Fruit fly (Drosophila melanogaster) whole organism, prepupa: ENCODE results near the gene squ.
A peak's percentile ranks its signal among the peaks of the same experiment; 100 is the strongest.

Experiments
- CG10631 ChIP-seq: fragments of 200-800 bp; sonication (Bioruptor generic); optimal IDR thresholded peaks from 2 replicates; lab custom pipeline; 2016; ENCODE audit warnings: missing biosample characterization, missing genetic modification characterization
- CG11294 ChIP-seq: fragments of 200-800 bp; sonication (Bioruptor generic); IDR thresholded peaks from 2 replicates; pipeline ENCODE4 v1.3.6; 2022; ENCODE audit warnings: missing biosample characterization, missing genetic modification characterization
- CG11762 ChIP-seq: fragments of 200-800 bp; sonication (Bioruptor generic); optimal IDR thresholded peaks from 3 replicates; lab custom pipeline; 2016; ENCODE audit warnings: missing biosample characterization, missing genetic modification characterization; ENCODE audit not compliant: insufficient read depth
- CG11902 ChIP-seq: fragments of 200-800 bp; sonication (Bioruptor generic); optimal IDR thresholded peaks from 3 replicates; lab custom pipeline; 2016; ENCODE audit warnings: missing biosample characterization, missing genetic modification characterization
- CG15336 ChIP-seq: fragments of 200-800 bp; sonication (Bioruptor generic); IDR thresholded peaks from 2 replicates; pipeline ENCODE4 v1.3.6; 2022; ENCODE audit warnings: missing biosample characterization, missing genetic modification characterization
- CG1621 ChIP-seq: fragments of 200-800 bp; sonication (Bioruptor generic); optimal IDR thresholded peaks from 3 replicates; lab custom pipeline; 2018; ENCODE audit warnings: missing biosample characterization, mild to moderate bottlenecking, missing genetic modification characterization
- CG3032 ChIP-seq: fragments of 200-800 bp; optimal IDR thresholded peaks from 2 replicates; lab custom pipeline; 2019; ENCODE audit warnings: missing biosample characterization, mild to moderate bottlenecking, missing genetic modification characterization, moderate library complexity
- CG31627 ChIP-seq: fragments of 200-800 bp; sonication (Bioruptor generic); optimal IDR thresholded peaks from 3 replicates; lab custom pipeline; 2016; ENCODE audit warnings: missing biosample characterization, missing genetic modification characterization
- CG32006 ChIP-seq: fragments of 200-800 bp; sonication (Bioruptor generic); optimal IDR thresholded peaks from 3 replicates; lab custom pipeline; 2017; ENCODE audit warnings: missing biosample characterization, mild to moderate bottlenecking, missing genetic modification characterization
- CG3919 ChIP-seq: fragments of 200-800 bp; sonication (Bioruptor generic); optimal IDR thresholded peaks from 3 replicates; lab custom pipeline; 2016; ENCODE audit warnings: missing biosample characterization, missing genetic modification characterization
- CG4318 ChIP-seq: fragments of 200-800 bp; sonication (Bioruptor generic); optimal IDR thresholded peaks from 3 replicates; lab custom pipeline; 2017; ENCODE audit warnings: missing biosample characterization, mild to moderate bottlenecking, missing genetic modification characterization
- CG6163 ChIP-seq: fragments of 200-800 bp; sonication (Bioruptor generic); IDR thresholded peaks from 3 replicates; pipeline ENCODE4 v1.3.6; 2022; ENCODE audit warnings: missing biosample characterization, missing genetic modification characterization
- CG6792 ChIP-seq: fragments of 200-800 bp; sonication (Bioruptor generic); optimal IDR thresholded peaks from 3 replicates; lab custom pipeline; 2016; ENCODE audit warnings: missing biosample characterization, missing genetic modification characterization
- CG6808 ChIP-seq: fragments of 200-800 bp; sonication (Bioruptor generic); optimal IDR thresholded peaks from 3 replicates; lab custom pipeline; 2017; ENCODE audit warnings: missing biosample characterization, missing genetic modification characterization, mild to moderate bottlenecking, moderate library complexity, missing genetic modification reagents
- CG6854 ChIP-seq: fragments of 200-800 bp; sonication (Bioruptor generic); optimal IDR thresholded peaks from 2 replicates; lab custom pipeline; 2017; ENCODE audit warnings: missing biosample characterization, mild to moderate bottlenecking, missing genetic modification characterization
- CG7368 ChIP-seq: fragments of 200-800 bp; sonication (Bioruptor generic); optimal IDR thresholded peaks from 3 replicates; lab custom pipeline; 2016; ENCODE audit warnings: missing biosample characterization, missing genetic modification characterization
- CG8119 ChIP-seq: fragments of 200-800 bp; sonication (Bioruptor generic); IDR thresholded peaks from 3 replicates; pipeline ENCODE4 v1.3.6; 2022; ENCODE audit warnings: missing biosample characterization, missing genetic modification characterization
- CG8319 ChIP-seq: fragments of 200-800 bp; sonication (Bioruptor generic); optimal IDR thresholded peaks from 3 replicates; lab custom pipeline; 2016; ENCODE audit warnings: missing biosample characterization, missing genetic modification characterization
- CG8632 ChIP-seq: fragments of 200-800 bp; sonication (Bioruptor generic); optimal IDR thresholded peaks from 3 replicates; lab custom pipeline; 2016; ENCODE audit warnings: missing biosample characterization, missing genetic modification characterization
- Eip75B ChIP-seq: fragments of 200-800 bp; sonication (Bioruptor generic); optimal IDR thresholded peaks from 3 replicates; lab custom pipeline; 2016; ENCODE audit warnings: missing biosample characterization, missing genetic modification characterization
- Eip78C ChIP-seq: fragments of 200-800 bp; sonication (Bioruptor generic); peaks from one replicate; lab custom pipeline; 2016; ENCODE audit warnings: missing biosample characterization, missing genetic modification characterization
- Eip93F ChIP-seq: fragments of 200-800 bp; sonication (Bioruptor generic); optimal IDR thresholded peaks from 2 replicates; lab custom pipeline; 2016; ENCODE audit warnings: missing biosample characterization, mild to moderate bottlenecking, missing genetic modification characterization
- Ets21C ChIP-seq: fragments of 200-800 bp; sonication (Bioruptor generic); optimal IDR thresholded peaks from 3 replicates; lab custom pipeline; 2016; ENCODE audit warnings: missing biosample characterization, missing genetic modification characterization
- Ets96B ChIP-seq: fragments of 200-800 bp; optimal IDR thresholded peaks from 2 replicates; lab custom pipeline; 2019; ENCODE audit warnings: missing biosample characterization, mild to moderate bottlenecking, missing genetic modification characterization, moderate library complexity
- Gug ChIP-seq: fragments of 200-800 bp; sonication (Bioruptor generic); IDR thresholded peaks from 2 replicates; pipeline ENCODE4 v1.3.6; 2022; ENCODE audit warnings: missing biosample characterization, missing genetic modification characterization
- Hr39 ChIP-seq: fragments of 200-800 bp; sonication (Bioruptor generic); optimal IDR thresholded peaks from 2 replicates; lab custom pipeline; 2016; ENCODE audit warnings: missing biosample characterization, missing genetic modification characterization
- Hr4 ChIP-seq: fragments of 200-800 bp; sonication (Bioruptor generic); optimal IDR thresholded peaks from 3 replicates; lab custom pipeline; 2016; ENCODE audit warnings: missing biosample characterization, missing genetic modification characterization
- Lpt ChIP-seq: fragments of 200-800 bp; sonication (Bioruptor generic); optimal IDR thresholded peaks from 3 replicates; lab custom pipeline; 2016; ENCODE audit warnings: missing biosample characterization, missing genetic modification characterization
- Met ChIP-seq: fragments of 200-800 bp; sonication (Bioruptor generic); optimal IDR thresholded peaks from 3 replicates; lab custom pipeline; 2016; ENCODE audit warnings: missing biosample characterization, missing genetic modification characterization
- OdsH ChIP-seq: fragments of 200-800 bp; sonication (Bioruptor generic); optimal IDR thresholded peaks from 3 replicates; lab custom pipeline; 2016; ENCODE audit warnings: missing biosample characterization, missing genetic modification characterization
- Smox ChIP-seq: fragments of 200-800 bp; sonication (Bioruptor generic); optimal IDR thresholded peaks from 3 replicates; lab custom pipeline; 2016; ENCODE audit warnings: missing biosample characterization, missing genetic modification characterization
- Sox102F ChIP-seq: fragments of 200-800 bp; sonication (Bioruptor generic); optimal IDR thresholded peaks from 2 replicates; lab custom pipeline; 2016; ENCODE audit warnings: missing biosample characterization, mild to moderate bottlenecking, missing genetic modification characterization
- Sox15 ChIP-seq: fragments of 200-800 bp; sonication (Bioruptor generic); optimal IDR thresholded peaks from 3 replicates; lab custom pipeline; 2016; ENCODE audit warnings: missing biosample characterization, missing genetic modification characterization
- achi ChIP-seq: fragments of 200-800 bp; sonication (Bioruptor generic); optimal IDR thresholded peaks from 3 replicates; lab custom pipeline; 2016; ENCODE audit warnings: missing biosample characterization, missing genetic modification characterization
- acj6 ChIP-seq: fragments of 200-800 bp; sonication (Bioruptor generic); optimal IDR thresholded peaks from 3 replicates; lab custom pipeline; 2016; ENCODE audit warnings: missing biosample characterization, missing genetic modification characterization
- dac ChIP-seq: fragments of 200-800 bp; sonication (Bioruptor generic); optimal IDR thresholded peaks from 2 replicates; lab custom pipeline; 2017; ENCODE audit warnings: missing biosample characterization, mild to moderate bottlenecking, missing genetic modification characterization
- eg ChIP-seq: fragments of 200-800 bp; sonication (Bioruptor generic); IDR thresholded peaks from 3 replicates; pipeline ENCODE4 v1.3.6; 2022; ENCODE audit warnings: missing biosample characterization, missing genetic modification characterization
- esn ChIP-seq: fragments of 200-800 bp; sonication (Bioruptor generic); optimal IDR thresholded peaks from 2 replicates; lab custom pipeline; 2016; ENCODE audit warnings: missing biosample characterization, mild to moderate bottlenecking, missing genetic modification characterization, moderate library complexity
- fd59A ChIP-seq: fragments of 200-800 bp; sonication (Bioruptor generic); optimal IDR thresholded peaks from 2 replicates; lab custom pipeline; 2017; ENCODE audit warnings: missing biosample characterization, mild to moderate bottlenecking, missing genetic modification characterization, missing genetic modification reagents
- fkh ChIP-seq: fragments of 200-800 bp; sonication (Bioruptor generic); optimal IDR thresholded peaks from 3 replicates; lab custom pipeline; 2017; ENCODE audit warnings: missing biosample characterization, mild to moderate bottlenecking, missing genetic modification characterization, moderate library complexity
- net ChIP-seq: fragments of 200-800 bp; sonication (Bioruptor generic); optimal IDR thresholded peaks from 3 replicates; lab custom pipeline; 2016; ENCODE audit warnings: missing biosample characterization, missing genetic modification characterization
- pdm3 ChIP-seq: fragments of 200-800 bp; sonication (Bioruptor generic); optimal IDR thresholded peaks from 3 replicates; lab custom pipeline; 2016; ENCODE audit warnings: missing biosample characterization, missing genetic modification characterization
- salr ChIP-seq, 2 experiments: fragments of 200-800 bp; sonication (Bioruptor generic); optimal IDR thresholded peaks; 3 replicates each; lab custom pipeline; 2016 to 2018; ENCODE audit warnings: missing biosample characterization in 2 of 2, missing genetic modification characterization in 2 of 2, mild to moderate bottlenecking in 1 of 2
- spab ChIP-seq: fragments of 200-800 bp; sonication (Bioruptor generic); optimal IDR thresholded peaks from 2 replicates; lab custom pipeline; 2017; ENCODE audit warnings: missing biosample characterization, mild to moderate bottlenecking, missing genetic modification characterization, missing genetic modification reagents
- svp ChIP-seq: fragments of 200-800 bp; sonication (Bioruptor generic); peaks from one replicate; lab custom pipeline; 2016; ENCODE audit warnings: missing biosample characterization, missing genetic modification characterization
- topi ChIP-seq: fragments of 200-800 bp; sonication (Bioruptor generic); optimal IDR thresholded peaks from 3 replicates; lab custom pipeline; 2016; ENCODE audit warnings: missing biosample characterization, missing genetic modification characterization
- vri ChIP-seq: fragments of 200-800 bp; sonication (Bioruptor generic); optimal IDR thresholded peaks from 3 replicates; lab custom pipeline; 2016; ENCODE audit warnings: missing biosample characterization, mild to moderate bottlenecking, missing genetic modification characterization

The squ gene

dm6 chr2L:16706882-16707775 is 27.3 kb downstream of the squ start:
- TF ChIP-seq Gug, result no peak
- no peak for TF ChIP-seq CG31627 (GFP tag; lab: Kevin White, UChicago)
- no peak for TF ChIP-seq CG7368 (GFP tag; lab: Kevin White, UChicago)
- peak; percentile 9 for TF ChIP-seq CG32006 (GFP tag; lab: Kevin White, UChicago)
- peak; percentile 56 for TF ChIP-seq Eip78C (GFP tag; lab: Kevin White, UChicago)
- peak; percentile 47 for TF ChIP-seq Hr4 (GFP tag; lab: Kevin White, UChicago)
- TF ChIP-seq CG6163 (GFP tag; lab: Robert Waterston, UW), result 0 out of 3 replicates have a peak, but pooled peaks have one; percentile 36

- TF ChIP-seq CG3032 (no peak), acj6 (GFP tag; lab: Kevin White, UChicago) (peak; percentile 16), vri (GFP tag; lab: Kevin White, UChicago) (no peak), CG8119 (GFP tag; lab: Robert Waterston, UW) (peak; percentile 91), fd59A (GFP tag; lab: Kevin White, UChicago) (no peak), Smox (GFP tag; lab: Kevin White, UChicago) (no peak), CG7368 (GFP tag; lab: Kevin White, UChicago) (no peak), net (GFP tag; lab: Kevin White, UChicago) (peak; percentile 70), esn (no peak), CG10631 (peak; percentile 48), CG8632 (no peak), svp (GFP tag; lab: Kevin White, UChicago) (no peak), dac (GFP tag; lab: Kevin White, UChicago) (peak; percentile 42), salr (GFP tag; optimal IDR thresholded peaks at IDR 0.05; lab: Kevin White, UChicago) (peak in 1 of 2 experiments; percentile 51), OdsH (GFP tag; lab: Kevin White, UChicago) (peak; percentile 45), CG8319 (GFP tag; lab: Kevin White, UChicago) (no peak), CG6163 (GFP tag; lab: Robert Waterston, UW) (peak; percentile 82), CG11294 (GFP tag; lab: Robert Waterston, UW) (no peak), CG6792 (GFP tag; lab: Kevin White, UChicago) (no peak), CG1621 (no peak), Eip75B (GFP tag; lab: Kevin White, UChicago) (no peak), Sox102F (GFP tag; lab: Kevin White, UChicago) (no peak), Eip93F (GFP tag; lab: Kevin White, UChicago) (no peak), CG6854 (GFP tag; lab: Kevin White, UChicago) (no peak), CG32006 (GFP tag; lab: Kevin White, UChicago) (peak; percentile 84), CG4318 (GFP tag; lab: Kevin White, UChicago) (peak; percentile 78), Lpt (GFP tag; lab: Kevin White, UChicago) (peak; percentile 59), CG15336 (GFP tag; lab: Robert Waterston, UW) (peak; percentile 92), CG3919 (GFP tag; lab: Kevin White, UChicago) (peak; percentile 36), Hr4 (GFP tag; lab: Kevin White, UChicago) (peak; percentile 79), topi (GFP tag; lab: Kevin White, UChicago) (no peak), Sox15 (GFP tag; lab: Kevin White, UChicago) (no peak), Met (no peak), pdm3 (peak; percentile 27), Eip78C (GFP tag; lab: Kevin White, UChicago) (peak; percentile 81), fkh (GFP tag; lab: Kevin White, UChicago) (no peak), achi (GFP tag; lab: Kevin White, UChicago) (peak; percentile 63), Ets21C (GFP tag; lab: Kevin White, UChicago) (no peak), eg (peak; percentile 70), spab (GFP tag; lab: Kevin White, UChicago) (no peak), CG11902 (GFP tag; lab: Kevin White, UChicago) (no peak), CG11762 (GFP tag; lab: Kevin White, UChicago) (no peak), Hr39 (GFP tag; lab: Kevin White, UChicago) (no peak), CG6808 (GFP tag; lab: Kevin White, UChicago) (no peak), Ets96B (tag; lab: Kevin White, UChicago) (peak; percentile 20)
Observed at dm6 chr2L:16709693-16710092, 29.8 kb downstream of the squ start.
